Worm (Caenorhabditis elegans) whole organism, L4 larva: ENCODE measurements around the gene gad-2.

Experiments used
- Y48G9A.11 ChIP-seq: fragments of 200-800 bp; sonication (Bioruptor generic); IDR thresholded peaks from 2 replicates; pipeline ENCODE4 v1.3.6; 2022; ENCODE audit warnings: missing genetic modification reagents, missing genetic modification characterization, missing compliant biosample characterization
- Y5F2A.4 ChIP-seq: fragments of 200-800 bp; sonication (Bioruptor generic); optimal IDR thresholded peaks from 2 replicates; lab custom pipeline; 2018; ENCODE audit warnings: mild to moderate bottlenecking, missing genetic modification characterization, missing compliant biosample characterization
- ZK337.2 ChIP-seq: fragments of 200-800 bp; sonication (Bioruptor generic); IDR thresholded peaks from 2 replicates; pipeline ENCODE4 v1.3.6; 2022; ENCODE audit warnings: missing genetic modification reagents, missing genetic modification characterization, missing compliant biosample characterization
- ZK546.5 ChIP-seq, 2 experiments: sonication (generic microtip); optimal IDR thresholded peaks; 2 replicates each; lab custom pipeline; 2017; ENCODE audit warnings: missing biosample characterization in 2 of 2, missing genetic modification characterization in 2 of 2
- aha-1 ChIP-seq: fragments of 150-350 bp; peaks from one replicate; lab custom pipeline; 2014; ENCODE audit warnings: missing biosample characterization, missing genetic modification characterization
- aly-2 ChIP-seq: sonication (generic microtip); optimal IDR thresholded peaks from 2 replicates; lab custom pipeline; 2018; ENCODE audit warnings: missing biosample characterization, missing genetic modification characterization
- ama-1 ChIP-seq: fragments of 150-350 bp; optimal IDR thresholded peaks from 2 replicates; lab custom pipeline; 2014; ENCODE audit warnings: inconsistent platforms, mixed read lengths
- attf-4 ChIP-seq: sonication (generic microtip); optimal IDR thresholded peaks from 3 replicates; lab custom pipeline; 2017; ENCODE audit warnings: missing biosample characterization, missing genetic modification characterization
- ceh-32 ChIP-seq: sonication (generic microtip); optimal IDR thresholded peaks from 2 replicates; lab custom pipeline; 2016; ENCODE audit warnings: mild to moderate bottlenecking, missing genetic modification characterization, missing compliant biosample characterization; ENCODE audit not compliant: poor library complexity
- ces-1 ChIP-seq: fragments of 150-350 bp; sonication (generic microtip); optimal IDR thresholded peaks from 4 replicates; lab custom pipeline; 2014; ENCODE audit warnings: missing biosample characterization, missing genetic modification reagents, missing genetic modification characterization
- cey-2 ChIP-seq: sonication (generic microtip); optimal IDR thresholded peaks from 3 replicates; lab custom pipeline; 2017; ENCODE audit warnings: missing genetic modification characterization, mild to moderate bottlenecking, missing compliant biosample characterization, antibody characterized with exemption, borderline replicate concordance; ENCODE audit not compliant: insufficient read depth
- daf-12 ChIP-seq: fragments of 150-350 bp; optimal IDR thresholded peaks from 2 replicates; lab custom pipeline; 2014; ENCODE audit warnings: missing biosample characterization, missing genetic modification reagents, missing genetic modification characterization
- daf-16 ChIP-seq, 3 experiments: sonication (generic microtip); optimal IDR thresholded peaks; 2 replicates each; lab custom pipeline; 2016 to 2017; ENCODE audit warnings: missing genetic modification characterization in 3 of 3, missing genetic modification reagents in 3 of 3, mild to moderate bottlenecking in 2 of 3, missing compliant biosample characterization in 2 of 3, missing biosample characterization in 1 of 3, moderate library complexity in 1 of 3
- daf-19 ChIP-seq: fragments of 200-800 bp; sonication (Bioruptor generic); conservative IDR thresholded peaks from 2 replicates; pipeline ENCODE4 v1.3.6; 2022; ENCODE audit warnings: missing genetic modification characterization, missing compliant biosample characterization
- dmd-6 ChIP-seq: fragments of 200-800 bp; sonication (Bioruptor generic); IDR thresholded peaks from 2 replicates; pipeline ENCODE4 v1.3.6; 2022; ENCODE audit warnings: missing genetic modification reagents, missing genetic modification characterization, missing compliant biosample characterization
- dmd-9 ChIP-seq: fragments of 200-800 bp; sonication (Bioruptor generic); IDR thresholded peaks from 2 replicates; pipeline ENCODE4 v1.3.6; 2022; ENCODE audit warnings: missing genetic modification reagents, missing genetic modification characterization, missing compliant biosample characterization
- fkh-10 ChIP-seq: fragments of 150-350 bp; optimal IDR thresholded peaks from 2 replicates; lab custom pipeline; 2014; ENCODE audit warnings: missing biosample characterization, missing genetic modification reagents, missing genetic modification characterization
- hmg-1.1 ChIP-seq: fragments of 200-800 bp; sonication (Bioruptor generic); IDR thresholded peaks from 2 replicates; pipeline ENCODE4 v1.3.6; 2022; ENCODE audit warnings: missing genetic modification reagents, missing genetic modification characterization, missing compliant biosample characterization
- jun-1 ChIP-seq: fragments of 150-350 bp; optimal IDR thresholded peaks from 2 replicates; lab custom pipeline; 2014; ENCODE audit warnings: missing biosample characterization, missing genetic modification reagents, missing genetic modification characterization
- lim-7 ChIP-seq: fragments of 200-800 bp; sonication (Bioruptor generic); IDR thresholded peaks from 2 replicates; pipeline ENCODE4 v1.3.6; 2022; ENCODE audit warnings: missing genetic modification characterization, missing compliant biosample characterization
- lin-13 ChIP-seq: fragments of 150-350 bp; optimal IDR thresholded peaks from 2 replicates; lab custom pipeline; 2014; ENCODE audit warnings: missing biosample characterization, missing genetic modification reagents, missing genetic modification characterization
- lin-38 ChIP-seq: fragments of 200-800 bp; sonication (Bioruptor generic); IDR thresholded peaks from 2 replicates; pipeline ENCODE4 v1.3.6; 2022; ENCODE audit warnings: missing genetic modification reagents, missing genetic modification characterization, missing compliant biosample characterization
- lir-3 ChIP-seq: sonication (generic microtip); optimal IDR thresholded peaks from 2 replicates; lab custom pipeline; 2016; ENCODE audit warnings: mild to moderate bottlenecking, missing genetic modification characterization, missing compliant biosample characterization
- madf-9 ChIP-seq: fragments of 200-800 bp; sonication (Bioruptor generic); conservative IDR thresholded peaks from 2 replicates; pipeline ENCODE4 v1.3.6; 2022; ENCODE audit warnings: missing genetic modification reagents, missing genetic modification characterization, missing compliant biosample characterization
- mdl-1 ChIP-seq, 2 experiments: fragments of 150-350 bp in 1 of 2; sonication (generic microtip) in 1 of 2; optimal IDR thresholded peaks; 2 replicates each; lab custom pipeline; 2014 to 2017; ENCODE audit warnings: missing biosample characterization in 2 of 2, missing genetic modification characterization in 2 of 2
- mep-1 ChIP-seq: fragments of 150-350 bp; sonication (generic microtip); optimal IDR thresholded peaks from 3 replicates; lab custom pipeline; 2014; ENCODE audit warnings: missing biosample characterization, missing genetic modification characterization
- mes-2 ChIP-seq: sonication (generic microtip); optimal IDR thresholded peaks from 2 replicates; lab custom pipeline; 2016; ENCODE audit warnings: missing genotype, mild to moderate bottlenecking, missing genetic modification characterization, missing compliant biosample characterization; ENCODE audit not compliant: poor library complexity, severe bottlenecking
- mxl-2 ChIP-seq: fragments of 200-800 bp; sonication (Bioruptor generic); conservative IDR thresholded peaks from 2 replicates; pipeline ENCODE4 v1.3.6; 2022; ENCODE audit warnings: missing genetic modification reagents, missing genetic modification characterization, missing compliant biosample characterization
- nhr-111 ChIP-seq: fragments of 200-800 bp; sonication (Bioruptor generic); optimal IDR thresholded peaks from 2 replicates; lab custom pipeline; 2018; ENCODE audit warnings: mild to moderate bottlenecking, missing genetic modification characterization, missing compliant biosample characterization
- nhr-28 ChIP-seq: fragments of 150-350 bp; optimal IDR thresholded peaks from 2 replicates; lab custom pipeline; 2014; ENCODE audit warnings: missing biosample characterization, missing genetic modification characterization
- nhr-77 ChIP-seq: fragments of 150-350 bp; optimal IDR thresholded peaks from 2 replicates; lab custom pipeline; 2014; ENCODE audit warnings: missing biosample characterization, missing genetic modification characterization
- php-3 ChIP-seq: fragments of 200-800 bp; sonication (Bioruptor generic); IDR thresholded peaks from 2 replicates; pipeline ENCODE4 v1.3.6; 2022; ENCODE audit warnings: missing genetic modification reagents, missing genetic modification characterization, missing compliant biosample characterization
- sdz-12 ChIP-seq: fragments of 200-800 bp; sonication (Bioruptor generic); optimal IDR thresholded peaks from 2 replicates; lab custom pipeline; 2018; ENCODE audit warnings: mild to moderate bottlenecking, missing genetic modification characterization, missing compliant biosample characterization
- spr-3 ChIP-seq: fragments of 200-800 bp; sonication (Bioruptor generic); optimal IDR thresholded peaks from 2 replicates; lab custom pipeline; 2018; ENCODE audit warnings: mild to moderate bottlenecking, missing genetic modification characterization, missing compliant biosample characterization
- tag-97 ChIP-seq: fragments of 200-800 bp; sonication (Bioruptor generic); IDR thresholded peaks from 2 replicates; pipeline ENCODE4 v1.3.6; 2022; ENCODE audit warnings: missing genetic modification characterization, missing compliant biosample characterization
- unc-62 ChIP-seq, 3 experiments: fragments of 150-350 bp in 1 of 3; sonication (generic microtip); optimal IDR thresholded peaks in 2 of 3; peaks in 1 of 3; 1 replicate in 1 of 3; 2 replicates in 2 of 3; lab custom pipeline; 2014 to 2017; ENCODE audit warnings: missing biosample characterization in 3 of 3, missing genetic modification characterization in 3 of 3, missing genetic modification reagents in 3 of 3, missing genotype in 1 of 3
- ztf-7 ChIP-seq: fragments of 150-350 bp; optimal IDR thresholded peaks from 2 replicates; lab custom pipeline; 2014; ENCODE audit warnings: missing biosample characterization, missing genetic modification characterization

The gad-2 gene

ce11 chrX:7397935-7398334 lies 4.7 kb downstream of the gad-2 start, which contains the start of gene C10A4.13:
Gene C10A4.13 (minus strand): TSS chrX:7398035.
- TF ChIP-seq cey-2 (no peak), nhr-28 (tag; lab: Kevin White, UChicago) (no peak), lim-7 (no peak), aly-2 (tag; lab: Kevin White, UChicago) (no peak), hmg-1.1 (GFP tag; lab: Robert Waterston, UW) (no peak), fkh-10 (GFP tag; lab: Kevin White, UChicago) (no peak), ztf-7 (tag; lab: Kevin White, UChicago) (no peak), dmd-6 (GFP tag; lab: Robert Waterston, UW) (no peak), Y5F2A.4 (GFP tag; lab: Kevin White, UChicago) (no peak), mxl-2 (no peak), attf-4 (tag; lab: Kevin White, UChicago) (no peak), ZK546.5 (tag; optimal IDR thresholded peaks at IDR 0.05; lab: Kevin White, UChicago) (no peak), nhr-77 (tag; lab: Kevin White, UChicago) (no peak), ces-1 (GFP tag; lab: Kevin White, UChicago) (no peak), ceh-32 (tag; lab: Kevin White, UChicago) (no peak), daf-19 (GFP tag; lab: Robert Waterston, UW) (no peak), daf-16 (GFP tag; optimal IDR thresholded peaks at IDR 0.05; lab: Kevin White, UChicago) (no peak), daf-16 (tag; optimal IDR thresholded peaks at IDR 0.05; lab: Kevin White, UChicago) (no peak), php-3 (no peak)

- TF ChIP-seq lin-13: no peak
- TF ChIP-seq ama-1: no peak
- no peak for TF ChIP-seq cey-2
- no peak for TF ChIP-seq attf-4 (tag; lab: Kevin White, UChicago)
- TF ChIP-seq madf-9: no peak
- TF ChIP-seq, all 104 proteins: peak for 0
Observed at ce11 chrX:7398584-7398983, 5.3 kb downstream of the gad-2 start, which contains the start of gene C10A4.10. Gene C10A4.10 (plus strand): TSS chrX:7398884.

ce11 chrX:7400788-7401187 lies 7.5 kb downstream of the gad-2 start, which contains the start of gene C10A4.4:
Gene C10A4.4 (plus strand): TSS chrX:7401088.
- no peak for TF ChIP-seq mes-2 (tag; lab: Kevin White, UChicago)
- TF ChIP-seq aha-1 (tag; lab: Kevin White, UChicago): no peak
- TF ChIP-seq spr-3 (GFP tag; lab: Kevin White, UChicago): no peak
- TF ChIP-seq dmd-9 (GFP tag; lab: Robert Waterston, UW): no peak
- TF ChIP-seq tag-97 (GFP tag; lab: Robert Waterston, UW): no peak
- TF ChIP-seq ces-1 (GFP tag; lab: Kevin White, UChicago): no peak
- TF ChIP-seq lir-3 (tag; lab: Kevin White, UChicago): no peak
- no peak for TF ChIP-seq php-3
- no peak for TF ChIP-seq sdz-12 (GFP tag; lab: Kevin White, UChicago)
- TF ChIP-seq jun-1 (tag; lab: Kevin White, UChicago): no peak
- TF ChIP-seq Y48G9A.11 (GFP tag; lab: Robert Waterston, UW): no peak
- no peak for TF ChIP-seq nhr-111 (GFP tag; lab: Kevin White, UChicago)
- TF ChIP-seq ZK337.2 (GFP tag; lab: Robert Waterston, UW): no peak
- no peak for TF ChIP-seq mep-1 (tag; lab: Kevin White, UChicago)
- no peak for TF ChIP-seq lin-38 (GFP tag; lab: Robert Waterston, UW)
- TF ChIP-seq, all 104 proteins: peak for 0

DNA sequence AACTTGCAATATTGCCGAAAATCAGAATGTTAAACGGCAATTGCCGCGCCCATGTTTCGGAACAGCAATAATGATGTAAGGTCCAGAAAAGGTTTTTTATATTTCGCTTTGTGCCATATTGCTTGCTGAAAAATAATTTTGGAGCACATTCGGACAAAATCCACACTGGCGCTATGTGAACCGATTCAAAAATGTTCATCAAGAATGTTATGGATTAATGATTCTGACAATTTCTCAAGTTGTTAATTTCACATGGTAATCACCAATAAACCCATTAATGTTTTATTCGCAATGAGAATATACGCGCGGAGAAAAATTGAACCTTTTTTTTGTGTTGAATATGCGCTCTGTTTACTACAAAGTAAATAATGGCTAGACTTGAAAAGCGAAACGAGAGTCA lies 11.3 kb downstream of the gad-2 start:
- TF ChIP-seq mdl-1 (tag; optimal IDR thresholded peaks at IDR 0.05; lab: Kevin White, UChicago): no peak
- peak; percentile 91 for TF ChIP-seq aha-1 (tag; lab: Kevin White, UChicago)
- peak in 1 of 2 experiments; percentile 74 for TF ChIP-seq unc-62 (GFP tag; optimal IDR thresholded peaks at IDR 0.05 in 1 of 2; lab: Kevin White, UChicago)
- no peak for TF ChIP-seq unc-62 (tag; optimal IDR thresholded peaks at IDR 0.05; lab: Kevin White, UChicago)
- TF ChIP-seq tag-97 (GFP tag; lab: Robert Waterston, UW): no peak
- TF ChIP-seq daf-12 (tag; lab: Kevin White, UChicago): no peak
- TF ChIP-seq, all 104 proteins: peak for 2
